Worm (Caenorhabditis elegans) whole organism, L2 larva: ENCODE results near the gene R07E3.1.

Experiments used
- R02D3.7 ChIP-seq: fragments of 150-350 bp; optimal IDR thresholded peaks from 2 replicates; lab custom pipeline; 2014; ENCODE audit warnings: missing biosample characterization, missing genetic modification characterization
- lin-13 ChIP-seq: fragments of 150-350 bp; optimal IDR thresholded peaks from 2 replicates; lab custom pipeline; 2014; ENCODE audit warnings: missing biosample characterization, missing genetic modification reagents, missing genetic modification characterization
- nhr-12 ChIP-seq: fragments of 150-350 bp; optimal IDR thresholded peaks from 2 replicates; lab custom pipeline; 2014; ENCODE audit warnings: missing biosample characterization, missing genetic modification characterization
- sma-3 ChIP-seq: sonication (generic microtip); optimal IDR thresholded peaks from 2 replicates; lab custom pipeline; 2016; ENCODE audit warnings: missing genetic modification reagents, missing genetic modification characterization, missing compliant biosample characterization
- ztf-4 ChIP-seq: fragments of 150-350 bp; optimal IDR thresholded peaks from 2 replicates; lab custom pipeline; 2014; ENCODE audit warnings: missing biosample characterization, missing genetic modification characterization

- TF ChIP-seq lin-13, result no peak
- TF ChIP-seq R02D3.7 (tag; lab: Kevin White, UChicago), result no peak
- TF ChIP-seq nhr-12 (tag; lab: Kevin White, UChicago), result no peak
- TF ChIP-seq ztf-4 (tag; lab: Kevin White, UChicago), result no peak
- TF ChIP-seq sma-3 (GFP tag; lab: Kevin White, UChicago), result no peak
Measured at ce11 chrX:10340986-10341385, at the start of gene R07E3.1.
